Worm (Caenorhabditis elegans): ENCODE measurements around the gene F43G6.16.
A peak's percentile ranks its signal among the peaks of the same experiment; 100 is the strongest.

ce11 chrII:11756684-11757107, 25.7 kb downstream of the F43G6.16 start:
- TF ChIP-seq snpc-4 (tag; optimal IDR thresholded peaks at IDR 0.05) = peak; percentile 50
- no peak for TF ChIP-seq fos-1 (tag; optimal IDR thresholded peaks at IDR 0.05)
- TF ChIP-seq nhr-6 (tag; optimal IDR thresholded peaks at IDR 0.05) = no peak

Measured in whole organism, L2 larva.